Fruit fly (Drosophila melanogaster) S2 (cell line): ENCODE results near the gene Irbp18.

Experiments
- CG8478 ChIP-seq: fragments of >200 bp; optimal IDR thresholded peaks from 2 replicates; lab custom pipeline; 2018
- CTCF ChIP-seq, 2 experiments: fragments of >200 bp; optimal IDR thresholded peaks; 2 replicates each; lab custom pipeline; 2018

- TF ChIP-seq CG8478 (lab: Kevin White, UChicago) (no peak), CTCF (optimal IDR thresholded peaks at IDR 0.05; lab: Kevin White, UChicago) (no peak)
Observed at dm6 chr3L:11069764-11070163, 28.2 kb downstream of the Irbp18 start, which contains the start of gene CG6310.
